Fruit fly (Drosophila melanogaster): ENCODE results near the gene CG14913.

Gene CG14913

dm6 chr2L:11058111-11058665, 41.4 kb downstream of the CG14913 start:
- TF ChIP-seq CTCF (optimal IDR thresholded peaks at IDR 0.05) = no peak
- TF ChIP-seq CG8478 (optimal IDR thresholded peaks at IDR 0.05) = no peak

- TF ChIP-seq CG8478 (optimal IDR thresholded peaks at IDR 0.05) = no peak
- no peak for TF ChIP-seq CTCF (optimal IDR thresholded peaks at IDR 0.05)
These were observed 42.4 kb downstream of the CG14913 start for dm6 chr2L:11059206-11059605.

- TF ChIP-seq CG8478 (optimal IDR thresholded peaks at IDR 0.05) (no peak), CTCF (optimal IDR thresholded peaks at IDR 0.05) (no peak)
These were observed 44.4 kb downstream of the CG14913 start for dm6 chr2L:11061155-11061554.

- TF ChIP-seq CG8478 (optimal IDR thresholded peaks at IDR 0.05) = no peak
- TF ChIP-seq CTCF (optimal IDR thresholded peaks at IDR 0.05) = no peak
These were observed 48.5 kb downstream of the CG14913 start for dm6 chr2L:11065106-11065878.

dm6 chr2L:11065932-11066823, 49.4 kb downstream of the CG14913 start:
- TF ChIP-seq CG8478 (optimal IDR thresholded peaks at IDR 0.05) (no peak), CTCF (optimal IDR thresholded peaks at IDR 0.05) (no peak)

dm6 chr2L:11066887-11067459, 50.2 kb downstream of the CG14913 start, which contains the start of gene Samuel:
TSS of gene Samuel (minus strand) at chr2L:11066998.
- TF ChIP-seq CTCF (optimal IDR thresholded peaks at IDR 0.05) (no peak), CG8478 (optimal IDR thresholded peaks at IDR 0.05) (no peak)

dm6 chr2L:11067970-11068369, 51.2 kb downstream of the CG14913 start:
- TF ChIP-seq CTCF (optimal IDR thresholded peaks at IDR 0.05) (no peak), CG8478 (optimal IDR thresholded peaks at IDR 0.05) (no peak)

Data from S2 (cell line).